Fruit fly (Drosophila melanogaster) whole organism, embryonic: ENCODE results near the gene Mical.

Experiments
- Atf3 ChIP-seq: fragments of 200-800 bp; sonication (Bioruptor generic); optimal IDR thresholded peaks from 3 replicates; lab custom pipeline; 2016; ENCODE audit warnings: missing biosample characterization, missing genetic modification characterization
- CG10274 ChIP-seq: fragments of 200-800 bp; sonication (Bioruptor generic); optimal IDR thresholded peaks from 3 replicates; lab custom pipeline; 2017; ENCODE audit warnings: missing biosample characterization, mild to moderate bottlenecking, missing genetic modification characterization
- CG11723 ChIP-seq: fragments of 200-800 bp; sonication (Bioruptor generic); optimal IDR thresholded peaks from 2 replicates; lab custom pipeline; 2017; ENCODE audit warnings: missing biosample characterization, mild to moderate bottlenecking, missing genetic modification characterization
- CG12219 ChIP-seq: fragments of 200-800 bp; sonication (Bioruptor generic); optimal IDR thresholded peaks from 3 replicates; lab custom pipeline; 2018; ENCODE audit warnings: missing biosample characterization, mild to moderate bottlenecking, missing genetic modification characterization
- CG14860 ChIP-seq: fragments of 200-800 bp; sonication (Bioruptor generic); IDR thresholded peaks from 3 replicates; pipeline ENCODE4 v1.3.6; 2022; ENCODE audit warnings: missing biosample characterization, missing genetic modification characterization; ENCODE audit not compliant: partially characterized antibody
- CG15514 ChIP-seq: fragments of 200-800 bp; sonication (Bioruptor generic); optimal IDR thresholded peaks from 3 replicates; lab custom pipeline; 2017; ENCODE audit warnings: missing biosample characterization, missing genetic modification characterization, mild to moderate bottlenecking, moderate library complexity, missing genetic modification reagents
- CG16863 ChIP-seq: fragments of 200-800 bp; sonication (Bioruptor generic); optimal IDR thresholded peaks from 3 replicates; lab custom pipeline; 2016; ENCODE audit warnings: missing biosample characterization, missing genetic modification characterization
- CG17829 ChIP-seq: fragments of 200-800 bp; optimal IDR thresholded peaks from 2 replicates; lab custom pipeline; 2019; ENCODE audit warnings: missing biosample characterization, mild to moderate bottlenecking, missing genetic modification characterization, moderate library complexity
- CG17912 ChIP-seq: fragments of 200-800 bp; sonication (Bioruptor generic); optimal IDR thresholded peaks from 2 replicates; lab custom pipeline; 2018; ENCODE audit warnings: missing biosample characterization, mild to moderate bottlenecking, missing genetic modification characterization
- CG2116 ChIP-seq: fragments of 200-800 bp; sonication (Bioruptor generic); optimal IDR thresholded peaks from 3 replicates; lab custom pipeline; 2018; ENCODE audit warnings: missing biosample characterization, mild to moderate bottlenecking, missing genetic modification characterization
- CG2712 ChIP-seq: fragments of 200-800 bp; optimal IDR thresholded peaks from 3 replicates; lab custom pipeline; 2019; ENCODE audit warnings: missing biosample characterization, mild to moderate bottlenecking, missing genetic modification characterization, moderate library complexity
- CG31224 ChIP-seq: fragments of 200-800 bp; sonication (Bioruptor generic); IDR thresholded peaks from 2 replicates; pipeline ENCODE4 v1.3.6; 2022; ENCODE audit warnings: missing biosample characterization, missing genetic modification characterization
- CG3163 ChIP-seq: fragments of 200-800 bp; sonication (Bioruptor generic); optimal IDR thresholded peaks from 3 replicates; lab custom pipeline; 2016; ENCODE audit warnings: missing biosample characterization, missing genetic modification characterization
- CG3726 ChIP-seq: fragments of 200-800 bp; sonication (Bioruptor generic); IDR thresholded peaks from 3 replicates; pipeline ENCODE4, ENCODE4 v1.3.6; 2022; ENCODE audit warnings: missing biosample characterization, missing genetic modification characterization
- CG4282 ChIP-seq: fragments of 200-800 bp; sonication (Bioruptor generic); optimal IDR thresholded peaks from 2 replicates; lab custom pipeline; 2016; ENCODE audit warnings: missing biosample characterization, missing genetic modification characterization
- CG4360 ChIP-seq: fragments of 200-800 bp; sonication (Bioruptor generic); IDR thresholded peaks from 2 replicates; pipeline ENCODE4 v1.3.6; 2022; ENCODE audit warnings: missing biosample characterization, missing genetic modification characterization
- CG4404 ChIP-seq: fragments of 200-800 bp; sonication (Bioruptor generic); IDR thresholded peaks from 2 replicates; pipeline ENCODE4 v1.3.6; 2022; ENCODE audit warnings: missing biosample characterization, missing genetic modification characterization
- CG7556 ChIP-seq: fragments of 200-800 bp; sonication (Bioruptor generic); optimal IDR thresholded peaks from 2 replicates; lab custom pipeline; 2017; ENCODE audit warnings: missing biosample characterization, mild to moderate bottlenecking, missing genetic modification characterization
- CG7745 ChIP-seq: fragments of 200-800 bp; sonication (Bioruptor generic); optimal IDR thresholded peaks from 2 replicates; lab custom pipeline; 2018; ENCODE audit warnings: missing biosample characterization, mild to moderate bottlenecking, missing genetic modification characterization, moderate library complexity
- CG8359 ChIP-seq: fragments of 200-800 bp; sonication (Bioruptor generic); optimal IDR thresholded peaks from 2 replicates; lab custom pipeline; 2017; ENCODE audit warnings: missing biosample characterization, mild to moderate bottlenecking, missing genetic modification characterization, borderline replicate concordance
- CG8478 ChIP-seq: fragments of >200 bp; optimal IDR thresholded peaks from 2 replicates; lab custom pipeline; 2018
- ERR ChIP-seq: fragments of 200-800 bp; sonication (Bioruptor generic); optimal IDR thresholded peaks from 2 replicates; lab custom pipeline; 2016; ENCODE audit warnings: missing biosample characterization, missing genetic modification characterization
- Fer1 ChIP-seq: fragments of 200-800 bp; sonication (Bioruptor generic); optimal IDR thresholded peaks from 2 replicates; lab custom pipeline; 2017; ENCODE audit warnings: missing biosample characterization, mild to moderate bottlenecking, missing genetic modification characterization
- Fer2 ChIP-seq: fragments of 200-800 bp; sonication (Bioruptor generic); optimal IDR thresholded peaks from 2 replicates; lab custom pipeline; 2018; ENCODE audit warnings: missing biosample characterization, mild to moderate bottlenecking, missing genetic modification characterization, moderate library complexity
- GATAe ChIP-seq: fragments of 200-800 bp; sonication (Bioruptor generic); conservative IDR thresholded peaks from 2 replicates; pipeline ENCODE4 v1.3.6; 2022; ENCODE audit warnings: missing biosample characterization, missing genetic modification characterization
- Hmr ChIP-seq: fragments of 200-800 bp; sonication (Bioruptor generic); optimal IDR thresholded peaks from 3 replicates; lab custom pipeline; 2017; ENCODE audit warnings: mild to moderate bottlenecking, missing biosample characterization, missing genetic modification reagents, missing genetic modification characterization
- Hr78 ChIP-seq, 2 experiments: fragments of 200-800 bp in 1 of 2; fragments of >200 bp in 1 of 2; sonication (Bioruptor generic) in 1 of 2; optimal IDR thresholded peaks; 2 replicates each; lab custom pipeline; 2017 to 2019; ENCODE audit warnings: missing biosample characterization in 2 of 2, missing genetic modification characterization in 2 of 2, mild to moderate bottlenecking in 1 of 2, moderate library complexity in 1 of 2
- NC2β ChIP-seq: fragments of 200-800 bp; sonication (Bioruptor generic); optimal IDR thresholded peaks from 2 replicates; lab custom pipeline; 2016; ENCODE audit warnings: missing biosample characterization, missing genetic modification characterization
- Oli ChIP-seq: fragments of 200-800 bp; sonication (Bioruptor generic); optimal IDR thresholded peaks from 2 replicates; lab custom pipeline; 2018; ENCODE audit warnings: missing biosample characterization, mild to moderate bottlenecking, missing genetic modification characterization, moderate library complexity
- Ssrp ChIP-seq: fragments of 200-800 bp; sonication (Bioruptor generic); optimal IDR thresholded peaks from 2 replicates; lab custom pipeline; 2018; ENCODE audit warnings: missing biosample characterization, mild to moderate bottlenecking, missing genetic modification characterization, moderate library complexity
- ato ChIP-seq: fragments of 200-800 bp; sonication (Bioruptor generic); IDR thresholded peaks from 2 replicates; pipeline ENCODE4 v1.3.6; 2022; ENCODE audit warnings: missing biosample characterization, missing genetic modification characterization; ENCODE audit not compliant: partially characterized antibody
- az2 ChIP-seq: fragments of 200-800 bp; sonication (Bioruptor generic); optimal IDR thresholded peaks from 3 replicates; lab custom pipeline; 2016; ENCODE audit warnings: missing biosample characterization, missing genetic modification characterization
- bsh ChIP-seq, 2 experiments: fragments of 200-800 bp; sonication (Bioruptor generic); optimal IDR thresholded peaks; 2 replicates each; lab custom pipeline; 2017 to 2018; ENCODE audit warnings: mild to moderate bottlenecking in 2 of 2, missing biosample characterization in 2 of 2, missing genetic modification characterization in 2 of 2, moderate library complexity in 1 of 2
- caup ChIP-seq: fragments of 200-800 bp; sonication (Bioruptor generic); optimal IDR thresholded peaks from 3 replicates; lab custom pipeline; 2017; ENCODE audit warnings: missing biosample characterization, mild to moderate bottlenecking, missing genetic modification characterization, moderate library complexity; ENCODE audit not compliant: severe bottlenecking
- chm ChIP-seq: fragments of 200-800 bp; sonication (Bioruptor generic); IDR thresholded peaks from 2 replicates; pipeline ENCODE4 v1.3.6; 2022; ENCODE audit warnings: missing biosample characterization, missing genetic modification characterization
- eve ChIP-seq, 2 experiments: fragments of >200 bp; optimal IDR thresholded peaks; 2 replicates each; lab custom pipeline; 2017; ENCODE audit warnings: missing biosample characterization in 2 of 2, missing genetic modification characterization in 2 of 2
- gfzf ChIP-seq: fragments of 200-800 bp; sonication (Bioruptor generic); optimal IDR thresholded peaks from 2 replicates; lab custom pipeline; 2016; ENCODE audit warnings: missing biosample characterization, mild to moderate bottlenecking, missing genetic modification characterization, moderate library complexity
- insv ChIP-seq, 2 experiments: fragments of 200-800 bp; sonication (Bioruptor generic); optimal IDR thresholded peaks; 3 replicates each; lab custom pipeline; 2016 to 2018; ENCODE audit warnings: missing biosample characterization in 2 of 2, missing genetic modification characterization in 2 of 2
- jigr1 ChIP-seq: fragments of 200-800 bp; sonication (Bioruptor generic); IDR thresholded peaks from 3 replicates; pipeline ENCODE4 v1.3.6; 2022; ENCODE audit warnings: missing biosample characterization, missing genetic modification characterization
- kay ChIP-seq: fragments of 200-800 bp; sonication (Bioruptor generic); optimal IDR thresholded peaks from 2 replicates; lab custom pipeline; 2016; ENCODE audit warnings: missing biosample characterization, missing genetic modification characterization
- nmo ChIP-seq: fragments of 200-800 bp; sonication (Bioruptor generic); optimal IDR thresholded peaks from 2 replicates; lab custom pipeline; 2018; ENCODE audit warnings: missing biosample characterization, mild to moderate bottlenecking, missing genetic modification characterization, moderate library complexity
- nom ChIP-seq: fragments of 200-800 bp; sonication (Bioruptor generic); optimal IDR thresholded peaks from 2 replicates; lab custom pipeline; 2017; ENCODE audit warnings: missing biosample characterization, missing genetic modification characterization, mild to moderate bottlenecking, moderate library complexity, missing genetic modification reagents
- salm ChIP-seq: fragments of 200-800 bp; sonication (Bioruptor generic); optimal IDR thresholded peaks from 2 replicates; lab custom pipeline; 2018; ENCODE audit warnings: missing biosample characterization, mild to moderate bottlenecking, missing genetic modification characterization
- scrt ChIP-seq: fragments of 200-800 bp; sonication (Bioruptor generic); optimal IDR thresholded peaks from 2 replicates; lab custom pipeline; 2018; ENCODE audit warnings: missing biosample characterization, mild to moderate bottlenecking, missing genetic modification characterization, moderate library complexity
- stwl ChIP-seq: fragments of 200-800 bp; sonication (Bioruptor generic); optimal IDR thresholded peaks from 3 replicates; lab custom pipeline; 2018; ENCODE audit warnings: missing biosample characterization, mild to moderate bottlenecking, missing genetic modification characterization, moderate library complexity
- tx ChIP-seq: fragments of 200-800 bp; sonication (Bioruptor generic); optimal IDR thresholded peaks from 2 replicates; lab custom pipeline; 2016; ENCODE audit warnings: missing biosample characterization, missing genetic modification characterization
- unpg ChIP-seq: fragments of 200-800 bp; sonication (Bioruptor generic); optimal IDR thresholded peaks from 3 replicates; lab custom pipeline; 2018; ENCODE audit warnings: missing biosample characterization, mild to moderate bottlenecking, missing genetic modification characterization, moderate library complexity
- wdn ChIP-seq: fragments of 200-800 bp; sonication (Bioruptor generic); IDR thresholded peaks from 2 replicates; pipeline ENCODE4 v1.3.6; 2022; ENCODE audit warnings: missing biosample characterization, missing genetic modification characterization

The Mical gene

dm6 chr3R:9985585-9986393 is 56.9 kb downstream of the Mical start, which contains the start of gene Art4 (continued):
- no peak for TF ChIP-seq Oli (tag; lab: Kevin White, UChicago)
- TF ChIP-seq CG3163 (GFP tag; lab: Kevin White, UChicago), result peak; percentile 20
- TF ChIP-seq CG17829 (tag; lab: Kevin White, UChicago), result peak; percentile 42
- TF ChIP-seq Atf3, result no peak
- TF ChIP-seq CG4282 (GFP tag; lab: Kevin White, UChicago), result no peak
- no peak for TF ChIP-seq kay
- TF ChIP-seq GATAe (GFP tag; lab: Robert Waterston, UW), result no peak
- no peak for TF ChIP-seq Hr78 (GFP tag; optimal IDR thresholded peaks at IDR 0.05; lab: Kevin White, UChicago)
- TF ChIP-seq nom, result no peak
- TF ChIP-seq CG10274 (GFP tag; lab: Kevin White, UChicago), result no peak
- no peak for TF ChIP-seq scrt (GFP tag; lab: Kevin White, UChicago)
- TF ChIP-seq wdn (GFP tag; lab: Robert Waterston, UW), result no peak
- TF ChIP-seq CG8478, result no peak
- TF ChIP-seq CG16863 (GFP tag; lab: Kevin White, UChicago), result peak; percentile 16
- TF ChIP-seq CG12219, result no peak
- TF ChIP-seq CG2712 (tag; lab: Kevin White, UChicago), result peak; percentile 64
- peak; percentile 53 for TF ChIP-seq nmo (GFP tag; lab: Kevin White, UChicago)
- peak; percentile 66 for TF ChIP-seq CG15514 (GFP tag; lab: Kevin White, UChicago)
- TF ChIP-seq CG3726 (GFP tag; lab: Robert Waterston, UW), result no peak
- no peak for TF ChIP-seq CG17912 (GFP tag; lab: Kevin White, UChicago)
- no peak; the same call in 1 of the 2 replicates for TF ChIP-seq CG4404 (GFP tag; lab: Robert Waterston, UW)
- TF ChIP-seq salm (tag; lab: Kevin White, UChicago), result no peak
- no peak for TF ChIP-seq Fer2 (tag; lab: Kevin White, UChicago)
- no peak for TF ChIP-seq ERR (GFP tag; lab: Kevin White, UChicago)
- 0 out of 2 replicates have a peak, but pooled peaks have one; percentile 7 for TF ChIP-seq CG4360 (GFP tag; lab: Robert Waterston, UW)
- TF ChIP-seq NC2β (GFP tag; lab: Kevin White, UChicago), result no peak
- TF ChIP-seq Fer1 (GFP tag; lab: Kevin White, UChicago), result no peak
- TF ChIP-seq unpg (GFP tag; lab: Kevin White, UChicago), result no peak
- no peak for TF ChIP-seq bsh (GFP tag; optimal IDR thresholded peaks at IDR 0.05; lab: Kevin White, UChicago)
- TF ChIP-seq Hmr (GFP tag; lab: Kevin White, UChicago), result peak; percentile 73
- peak in 1 of 2 experiments; percentile 43 for TF ChIP-seq insv (GFP tag; optimal IDR thresholded peaks at IDR 0.05; lab: Kevin White, UChicago)
- TF ChIP-seq CG31224 (GFP tag; lab: Robert Waterston, UW), result no peak
- no peak for TF ChIP-seq CG8359 (GFP tag; lab: Kevin White, UChicago)
- peak; percentile 17 for TF ChIP-seq Ssrp (tag; lab: Kevin White, UChicago)
- peak; percentile 16 for TF ChIP-seq caup (GFP tag; lab: Kevin White, UChicago)
- no peak for TF ChIP-seq az2 (GFP tag; lab: Kevin White, UChicago)
- no peak for TF ChIP-seq CG7745 (tag; lab: Kevin White, UChicago)
- no peak for TF ChIP-seq eve (GFP tag; optimal IDR thresholded peaks at IDR 0.05; lab: Kevin White, UChicago)
- no peak for TF ChIP-seq jigr1 (GFP tag; lab: Robert Waterston, UW)
- TF ChIP-seq stwl (tag; lab: Kevin White, UChicago), result peak; percentile 57
- no peak for TF ChIP-seq ato
- peak; percentile 70 for TF ChIP-seq CG2116 (GFP tag; lab: Kevin White, UChicago)
- TF ChIP-seq gfzf, result peak; percentile 39
- no peak for TF ChIP-seq tx (GFP tag; lab: Kevin White, UChicago)
- no peak for TF ChIP-seq chm (GFP tag; lab: Robert Waterston, UW)
- TF ChIP-seq CG14860 (GFP tag; lab: Robert Waterston, UW), result peak; percentile 44; the same call in 1 of the 3 replicates
- peak; percentile 24 for TF ChIP-seq CG7556
- TF ChIP-seq CG11723 (GFP tag; lab: Kevin White, UChicago), result no peak
